Fruit fly (Drosophila melanogaster): ENCODE data around the gene Polr3D.
A peak's percentile ranks its signal among the peaks of the same experiment; 100 is the strongest.

Gene Polr3D

dm6 chr3L:18106021-18106944 is 3.1 kb downstream of the Polr3D start, which contains the start of the genes CG13698 and mRpS26 (continued):
- TF ChIP-seq CG10959 (GFP tag; IDR thresholded peaks at IDR 0.05) = no peak
- no peak for TF ChIP-seq wdn (GFP tag; IDR thresholded peaks at IDR 0.05)
- TF ChIP-seq Rx (GFP tag; IDR thresholded peaks at IDR 0.05) = no peak; the same call in 1 of the 2 replicates
- TF ChIP-seq hkb (optimal IDR thresholded peaks at IDR 0.05) = no peak
- TF ChIP-seq hkb (GFP tag; IDR thresholded peaks at IDR 0.05) = no peak
- no peak for TF ChIP-seq pita (GFP tag; optimal IDR thresholded peaks at IDR 0.05)
- no peak for TF ChIP-seq Scr (GFP tag; IDR thresholded peaks at IDR 0.05; ENCODE audit: partially characterized antibody)
- peak; percentile 10 for TF ChIP-seq CG17385 (GFP tag; optimal IDR thresholded peaks at IDR 0.05)
- TF ChIP-seq rib (GFP tag; IDR thresholded peaks at IDR 0.05) = no peak
- no peak for TF ChIP-seq eve (GFP tag; optimal IDR thresholded peaks at IDR 0.05)
- peak; percentile 72 for TF ChIP-seq Ssrp (tag; optimal IDR thresholded peaks at IDR 0.05)
- no peak for TF ChIP-seq wor (GFP tag; IDR thresholded peaks at IDR 0.05)
- TF ChIP-seq CG8388 (GFP tag; optimal IDR thresholded peaks at IDR 0.05) = peak; percentile 57
- TF ChIP-seq CG14667 (GFP tag; IDR thresholded peaks at IDR 0.05) = no peak
- no peak for TF ChIP-seq CG17912 (GFP tag; optimal IDR thresholded peaks at IDR 0.05)
- peak; percentile 77 for TF ChIP-seq CG11504 (tag; optimal IDR thresholded peaks at IDR 0.05)
- TF ChIP-seq Nf-YB (GFP tag; optimal IDR thresholded peaks at IDR 0.05) = peak; percentile 49
- TF ChIP-seq p53 (GFP tag; optimal IDR thresholded peaks at IDR 0.05) = no peak
- TF ChIP-seq CG4360 (GFP tag; IDR thresholded peaks at IDR 0.05) = no peak
- TF ChIP-seq Xbp1 (GFP tag; optimal IDR thresholded peaks at IDR 0.05) = peak; percentile 80
- peak; percentile 50; the same call in 1 of the 2 replicates for TF ChIP-seq ranshi (GFP tag; IDR thresholded peaks at IDR 0.05)
- no peak for TF ChIP-seq Poxn (GFP tag; IDR thresholded peaks at IDR 0.05)
- peak; percentile 34; the same call in 1 of the 2 replicates for TF ChIP-seq Drgx (GFP tag; IDR thresholded peaks at IDR 0.05)
- no peak for TF ChIP-seq zf30C (GFP tag; optimal IDR thresholded peaks at IDR 0.05)
- no peak; the same call in 2 of the 3 replicates for TF ChIP-seq Doc3 (GFP tag; IDR thresholded peaks at IDR 0.05; ENCODE audit: partially characterized antibody)
- TF ChIP-seq zen2 (GFP tag; IDR thresholded peaks at IDR 0.05; ENCODE audit: partially characterized antibody) = peak; percentile 30; the same call in 1 of the 3 replicates
- TF ChIP-seq CG33557 (GFP tag; optimal IDR thresholded peaks at IDR 0.05) = peak; percentile 46
- peak; percentile 71 for TF ChIP-seq CG17829 (tag; optimal IDR thresholded peaks at IDR 0.05)
- TF ChIP-seq CG6175 (GFP tag; IDR thresholded peaks at IDR 0.05) = no peak
- TF ChIP-seq prd (optimal IDR thresholded peaks at IDR 0.05) = no peak
- peak; percentile 75 for TF ChIP-seq prd (GFP tag; IDR thresholded peaks at IDR 0.05)
- TF ChIP-seq ssp (GFP tag; IDR thresholded peaks at IDR 0.05) = peak; percentile 51
- peak; percentile 94 for TF ChIP-seq Sry-β (GFP tag; optimal IDR thresholded peaks at IDR 0.05)
- TF ChIP-seq seq (GFP tag; IDR thresholded peaks at IDR 0.05) = peak; percentile 54; the same call in 1 of the 2 replicates
- peak; percentile 59; the same call in 1 of the 2 replicates for TF ChIP-seq CG3847 (GFP tag; IDR thresholded peaks at IDR 0.05)
- 0 out of 2 replicates have a peak, but pooled peaks have one; percentile 13 for TF ChIP-seq CG6272 (GFP tag; IDR thresholded peaks at IDR 0.05)
- no peak for TF ChIP-seq danr (GFP tag; IDR thresholded peaks at IDR 0.05)
- peak; percentile 73 for TF ChIP-seq Hr3 (GFP tag; optimal IDR thresholded peaks at IDR 0.05)
- peak; percentile 70 for TF ChIP-seq CG4328 (GFP tag; optimal IDR thresholded peaks at IDR 0.05)
- no peak for TF ChIP-seq fu2 (GFP tag; optimal IDR thresholded peaks at IDR 0.05)
- TF ChIP-seq Bdp1 (GFP tag; optimal IDR thresholded peaks at IDR 0.05) = peak; percentile 19
- TF ChIP-seq Dp (GFP tag; optimal IDR thresholded peaks at IDR 0.05) = peak; percentile 7
- TF ChIP-seq tap (tag; optimal IDR thresholded peaks at IDR 0.05) = peak; percentile 61
- TF ChIP-seq Doc2 (GFP tag; IDR thresholded peaks at IDR 0.05) = no peak
- TF ChIP-seq pros (GFP tag; optimal IDR thresholded peaks at IDR 0.05) = no peak
- peak; percentile 68 for TF ChIP-seq CG9727 (GFP tag; optimal IDR thresholded peaks at IDR 0.05)
- peak; percentile 99 for TF ChIP-seq her (GFP tag; optimal IDR thresholded peaks at IDR 0.05)
- no peak for TF ChIP-seq CG8359 (GFP tag; optimal IDR thresholded peaks at IDR 0.05; ENCODE audit: borderline replicate concordance)
- TF ChIP-seq Dip3 (GFP tag; optimal IDR thresholded peaks at IDR 0.05) = peak; percentile 55
